Fruit fly (Drosophila melanogaster) whole organism, embryonic: Measurements from ENCODE around the gene Tre1.
A peak's percentile ranks its signal among the peaks of the same experiment; 100 is the strongest.

Experiments
- Atf6 ChIP-seq: fragments of 200-800 bp; sonication (Bioruptor generic); IDR thresholded peaks from 2 replicates; pipeline ENCODE4 v1.3.6; 2022; ENCODE audit warnings: missing biosample characterization, missing genetic modification characterization
- Bteb2 ChIP-seq: fragments of 200-800 bp; sonication (Bioruptor generic); optimal IDR thresholded peaks from 2 replicates; lab custom pipeline; 2016; ENCODE audit warnings: missing biosample characterization, missing genetic modification characterization
- CG10267 ChIP-seq: fragments of 200-800 bp; sonication (Bioruptor generic); optimal IDR thresholded peaks from 2 replicates; lab custom pipeline; 2018; ENCODE audit warnings: missing biosample characterization, mild to moderate bottlenecking, missing genetic modification characterization, moderate library complexity
- CG10565 ChIP-seq: fragments of 200-800 bp; sonication (Bioruptor generic); optimal IDR thresholded peaks from 3 replicates; lab custom pipeline; 2016; ENCODE audit warnings: missing biosample characterization, mild to moderate bottlenecking, missing genetic modification characterization
- CG10654 ChIP-seq: fragments of 200-800 bp; sonication (Bioruptor generic); optimal IDR thresholded peaks from 2 replicates; lab custom pipeline; 2016; ENCODE audit warnings: missing biosample characterization, missing genetic modification characterization
- CG11398 ChIP-seq: fragments of 200-800 bp; sonication (Bioruptor generic); optimal IDR thresholded peaks from 2 replicates; lab custom pipeline; 2016; ENCODE audit warnings: missing biosample characterization, missing genetic modification characterization
- CG11560 ChIP-seq: fragments of 200-800 bp; sonication (Bioruptor generic); IDR thresholded peaks from 3 replicates; pipeline ENCODE4 v1.3.6; 2022; ENCODE audit warnings: missing biosample characterization, missing genetic modification characterization
- CG12236 ChIP-seq: fragments of 200-800 bp; sonication (Bioruptor generic); optimal IDR thresholded peaks from 2 replicates; lab custom pipeline; 2016; ENCODE audit warnings: missing biosample characterization, missing genetic modification characterization
- CG12391 ChIP-seq: fragments of 200-800 bp; sonication (Bioruptor generic); optimal IDR thresholded peaks from 3 replicates; lab custom pipeline; 2018; ENCODE audit warnings: missing biosample characterization, mild to moderate bottlenecking, missing genetic modification characterization, moderate library complexity
- CG13296 ChIP-seq: fragments of 200-800 bp; sonication (Bioruptor generic); optimal IDR thresholded peaks from 3 replicates; lab custom pipeline; 2018; ENCODE audit warnings: missing biosample characterization, mild to moderate bottlenecking, missing genetic modification characterization
- CG13775 ChIP-seq: fragments of 200-800 bp; sonication (Bioruptor generic); optimal IDR thresholded peaks from 3 replicates; lab custom pipeline; 2017; ENCODE audit warnings: missing biosample characterization, mild to moderate bottlenecking, missing genetic modification characterization
- CG14014 ChIP-seq: fragments of 200-800 bp; sonication (Bioruptor generic); IDR thresholded peaks from 2 replicates; pipeline ENCODE4 v1.3.6; 2022; ENCODE audit warnings: missing biosample characterization, missing genetic modification characterization
- CG14050 ChIP-seq: fragments of 200-800 bp; sonication (Bioruptor generic); IDR thresholded peaks from 3 replicates; pipeline ENCODE4 v1.3.6; 2022; ENCODE audit warnings: missing biosample characterization, missing genetic modification characterization
- CG15479 ChIP-seq: fragments of 200-800 bp; sonication (Bioruptor generic); optimal IDR thresholded peaks from 3 replicates; lab custom pipeline; 2019; ENCODE audit warnings: missing biosample characterization, mild to moderate bottlenecking, missing genetic modification characterization, moderate library complexity
- CG17359 ChIP-seq: fragments of 200-800 bp; sonication (Bioruptor generic); optimal IDR thresholded peaks from 3 replicates; lab custom pipeline; 2018; ENCODE audit warnings: missing biosample characterization, mild to moderate bottlenecking, missing genetic modification characterization, moderate library complexity
- CG18476 ChIP-seq: fragments of 200-800 bp; sonication (Bioruptor generic); optimal IDR thresholded peaks from 2 replicates; lab custom pipeline; 2016; ENCODE audit warnings: missing biosample characterization, mild to moderate bottlenecking, missing genetic modification characterization
- CG18599 ChIP-seq: fragments of 200-800 bp; sonication (Bioruptor generic); optimal IDR thresholded peaks from 3 replicates; lab custom pipeline; 2017; ENCODE audit warnings: missing biosample characterization, missing genetic modification characterization, mild to moderate bottlenecking, moderate library complexity, missing genetic modification reagents
- CG18619 ChIP-seq: fragments of 200-800 bp; sonication (Bioruptor generic); optimal IDR thresholded peaks from 3 replicates; lab custom pipeline; 2017; ENCODE audit warnings: missing biosample characterization, mild to moderate bottlenecking, missing genetic modification characterization
- CG2199 ChIP-seq: fragments of 200-800 bp; sonication (Bioruptor generic); IDR thresholded peaks from 3 replicates; pipeline ENCODE4 v1.3.6; 2022; ENCODE audit warnings: missing biosample characterization, missing genetic modification characterization
- CG2678 ChIP-seq: fragments of 200-800 bp; sonication (Bioruptor generic); optimal IDR thresholded peaks from 3 replicates; lab custom pipeline; 2019; ENCODE audit warnings: missing biosample characterization, mild to moderate bottlenecking, missing genetic modification characterization, moderate library complexity
- CG3065 ChIP-seq: fragments of 200-800 bp; sonication (Bioruptor generic); optimal IDR thresholded peaks from 2 replicates; lab custom pipeline; 2016; ENCODE audit warnings: missing biosample characterization, missing genetic modification characterization
- CG31388 ChIP-seq: fragments of 200-800 bp; sonication (Bioruptor generic); optimal IDR thresholded peaks from 2 replicates; lab custom pipeline; 2016; ENCODE audit warnings: missing biosample characterization, missing genetic modification characterization
- CG34376 ChIP-seq: fragments of 200-800 bp; sonication (Bioruptor generic); optimal IDR thresholded peaks from 2 replicates; lab custom pipeline; 2018; ENCODE audit warnings: missing biosample characterization, mild to moderate bottlenecking, missing genetic modification characterization
- CG5180 ChIP-seq: fragments of 200-800 bp; sonication (Bioruptor generic); optimal IDR thresholded peaks from 3 replicates; lab custom pipeline; 2017; ENCODE audit warnings: missing biosample characterization, missing genetic modification characterization, mild to moderate bottlenecking, moderate library complexity, missing genetic modification reagents
- CG5245 ChIP-seq: fragments of 200-800 bp; sonication (Bioruptor generic); optimal IDR thresholded peaks from 3 replicates; lab custom pipeline; 2016; ENCODE audit warnings: missing biosample characterization, missing genetic modification characterization
- CG5953 ChIP-seq: fragments of 200-800 bp; sonication (Bioruptor generic); IDR thresholded peaks from 2 replicates; pipeline ENCODE4 v1.3.6; 2022; ENCODE audit warnings: missing biosample characterization, missing genetic modification characterization
- CG8388 ChIP-seq: fragments of 200-800 bp; sonication (Bioruptor generic); optimal IDR thresholded peaks from 2 replicates; lab custom pipeline; 2019; ENCODE audit warnings: missing biosample characterization, mild to moderate bottlenecking, missing genetic modification characterization, moderate library complexity
- Dbx ChIP-seq: fragments of 200-800 bp; sonication (Bioruptor generic); IDR thresholded peaks from 3 replicates; pipeline ENCODE4 v1.3.6; 2022; ENCODE audit warnings: missing biosample characterization, missing genetic modification characterization
- Ets65A ChIP-seq: fragments of 200-800 bp; sonication (Bioruptor generic); peaks from one replicate; lab custom pipeline; 2016; ENCODE audit warnings: missing biosample characterization, missing genetic modification characterization
- Hmr ChIP-seq: fragments of 200-800 bp; sonication (Bioruptor generic); optimal IDR thresholded peaks from 3 replicates; lab custom pipeline; 2017; ENCODE audit warnings: mild to moderate bottlenecking, missing biosample characterization, missing genetic modification reagents, missing genetic modification characterization
- Mad ChIP-seq: fragments of 200-800 bp; sonication (Bioruptor generic); optimal IDR thresholded peaks from 2 replicates; lab custom pipeline; 2016; ENCODE audit warnings: missing biosample characterization, missing genetic modification characterization
- Mrtf ChIP-seq: fragments of 200-800 bp; sonication (Bioruptor generic); IDR thresholded peaks from 3 replicates; pipeline ENCODE4 v1.3.6; 2022; ENCODE audit warnings: missing biosample characterization, missing genetic modification characterization
- Ptx1 ChIP-seq: fragments of 200-800 bp; sonication (Bioruptor generic); IDR thresholded peaks from 2 replicates; pipeline ENCODE4 v1.3.6; 2022; ENCODE audit warnings: missing biosample characterization, missing genetic modification characterization
- Rx ChIP-seq: fragments of 200-800 bp; sonication (Bioruptor generic); IDR thresholded peaks from 2 replicates; pipeline ENCODE4 v1.3.6; 2022; ENCODE audit warnings: missing biosample characterization, missing genetic modification characterization
- Xrp1 ChIP-seq: fragments of 200-800 bp; sonication (Bioruptor generic); IDR thresholded peaks from 2 replicates; pipeline ENCODE4 v1.3.6; 2022; ENCODE audit warnings: missing biosample characterization, missing genetic modification characterization
- aop ChIP-seq: fragments of 200-800 bp; sonication (Bioruptor generic); IDR thresholded peaks from 2 replicates; pipeline ENCODE4 v1.3.6; 2022; ENCODE audit warnings: missing biosample characterization, missing genetic modification characterization
- bcd ChIP-seq: fragments of 200-800 bp; sonication (Bioruptor generic); optimal IDR thresholded peaks from 2 replicates; lab custom pipeline; 2017; ENCODE audit warnings: missing biosample characterization, mild to moderate bottlenecking, missing genetic modification characterization
- cwo ChIP-seq: fragments of 200-800 bp; sonication (Bioruptor generic); optimal IDR thresholded peaks from 3 replicates; lab custom pipeline; 2017; ENCODE audit warnings: missing biosample characterization, missing genetic modification characterization, mild to moderate bottlenecking, moderate library complexity, missing genetic modification reagents
- dpn ChIP-seq, 2 experiments: fragments of 200-800 bp; sonication (Bioruptor generic); optimal IDR thresholded peaks; 3 replicates each; lab custom pipeline; 2016; ENCODE audit warnings: missing biosample characterization in 2 of 2, missing genetic modification characterization in 2 of 2
- dysf ChIP-seq: fragments of 200-800 bp; sonication (Bioruptor generic); IDR thresholded peaks from 3 replicates; pipeline ENCODE4 v1.3.6; 2022; ENCODE audit warnings: missing biosample characterization, missing genetic modification characterization
- exex ChIP-seq: fragments of 200-800 bp; sonication (Bioruptor generic); optimal IDR thresholded peaks from 4 replicates; lab custom pipeline; 2018; ENCODE audit warnings: missing biosample characterization, mild to moderate bottlenecking, missing genetic modification characterization, moderate library complexity
- gcm2 ChIP-seq: fragments of 200-800 bp; sonication (Bioruptor generic); optimal IDR thresholded peaks from 2 replicates; lab custom pipeline; 2016; ENCODE audit warnings: missing biosample characterization, missing genetic modification characterization
- lilli ChIP-seq: fragments of 200-800 bp; sonication (Bioruptor generic); optimal IDR thresholded peaks from 3 replicates; lab custom pipeline; 2016; ENCODE audit warnings: missing biosample characterization, missing genetic modification characterization
- maf-S ChIP-seq: fragments of 200-800 bp; sonication (Bioruptor generic); optimal IDR thresholded peaks from 2 replicates; lab custom pipeline; 2016; ENCODE audit warnings: missing biosample characterization, missing genetic modification characterization
- mam ChIP-seq: fragments of 200-800 bp; sonication (Bioruptor generic); optimal IDR thresholded peaks from 3 replicates; lab custom pipeline; 2016; ENCODE audit warnings: missing biosample characterization, missing genetic modification characterization
- oc ChIP-seq: fragments of 200-800 bp; sonication (Bioruptor generic); optimal IDR thresholded peaks from 2 replicates; lab custom pipeline; 2018; ENCODE audit warnings: missing biosample characterization, mild to moderate bottlenecking, missing genetic modification characterization, moderate library complexity
- salm ChIP-seq: fragments of 200-800 bp; sonication (Bioruptor generic); optimal IDR thresholded peaks from 2 replicates; lab custom pipeline; 2018; ENCODE audit warnings: missing biosample characterization, mild to moderate bottlenecking, missing genetic modification characterization
- stc ChIP-seq: fragments of 200-800 bp; sonication (Bioruptor generic); IDR thresholded peaks from 2 replicates; pipeline ENCODE4 v1.3.6; 2022; ENCODE audit warnings: missing biosample characterization, missing genetic modification characterization
- tgo ChIP-seq: fragments of 200-800 bp; sonication (Bioruptor generic); IDR thresholded peaks from 3 replicates; pipeline ENCODE4 v1.3.6; 2022; ENCODE audit warnings: missing biosample characterization, missing genetic modification characterization
- trh ChIP-seq: fragments of 200-800 bp; sonication (Bioruptor generic); optimal IDR thresholded peaks from 2 replicates; lab custom pipeline; 2016; ENCODE audit warnings: missing biosample characterization, missing genetic modification characterization
- unpg ChIP-seq: fragments of 200-800 bp; sonication (Bioruptor generic); optimal IDR thresholded peaks from 3 replicates; lab custom pipeline; 2018; ENCODE audit warnings: missing biosample characterization, mild to moderate bottlenecking, missing genetic modification characterization, moderate library complexity

Tre1 gene

dm6 chrX:5698087-5698727 lies 18.4 kb upstream of the Tre1 start, which contains the start of gene AdamTS-B (continued):
- TF ChIP-seq Mad (GFP tag; lab: Kevin White, UChicago) (no peak), CG10654 (no peak), CG12236 (no peak), Hmr (GFP tag; lab: Kevin White, UChicago) (peak; percentile 28), CG17359 (tag; lab: Kevin White, UChicago) (peak; percentile 29), oc (tag; lab: Kevin White, UChicago) (no peak), CG8388 (peak; percentile 20), dysf (GFP tag; lab: Robert Waterston, UW) (peak; percentile 68), cwo (GFP tag; lab: Kevin White, UChicago) (no peak), CG18599 (GFP tag; lab: Kevin White, UChicago) (peak; percentile 22), lilli (GFP tag; lab: Kevin White, UChicago) (peak; percentile 50), Ets65A (GFP tag; lab: Kevin White, UChicago) (peak; percentile 58), bcd (GFP tag; lab: Kevin White, UChicago) (peak; percentile 44), dpn (GFP tag; optimal IDR thresholded peaks at IDR 0.05; lab: Kevin White, UChicago) (peak; percentile 9 to 23), CG3065 (GFP tag; lab: Kevin White, UChicago) (no peak), CG2199 (GFP tag; lab: Robert Waterston, UW) (no peak), Rx (no peak), CG14050 (GFP tag; lab: Robert Waterston, UW) (0 out of 3 replicates have a peak, but pooled peaks have one; percentile 15), Atf6 (GFP tag; lab: Robert Waterston, UW) (peak; percentile 56; the same call in 1 of the 2 replicates), CG11560 (tag; lab: Robert Waterston, UW) (no peak), Ptx1 (GFP tag; lab: Robert Waterston, UW) (peak; percentile 56), exex (tag; lab: Kevin White, UChicago) (no peak), CG2678 (tag; lab: Kevin White, UChicago) (peak; percentile 69), CG18619 (GFP tag; lab: Kevin White, UChicago) (peak; percentile 14), gcm2 (no peak), CG18476 (GFP tag; lab: Kevin White, UChicago) (no peak), Mrtf (GFP tag; lab: Robert Waterston, UW) (peak; percentile 36; the same call in 1 of the 3 replicates), trh (no peak), salm (no peak), stc (GFP tag; lab: Robert Waterston, UW) (no peak), CG5245 (GFP tag; lab: Kevin White, UChicago) (no peak), Dbx (GFP tag; lab: Robert Waterston, UW) (no peak), CG10267 (tag; lab: Kevin White, UChicago) (peak; percentile 41), CG13296 (GFP tag; lab: Kevin White, UChicago) (peak; percentile 55), CG31388 (GFP tag; lab: Kevin White, UChicago) (no peak), CG14014 (GFP tag; lab: Robert Waterston, UW) (0 out of 2 replicates have a peak, but pooled peaks have one; percentile 20), CG10565 (GFP tag; lab: Kevin White, UChicago) (no peak), CG5953 (GFP tag; lab: Robert Waterston, UW) (no peak), aop (GFP tag; lab: Robert Waterston, UW) (no peak), tgo (GFP tag; lab: Robert Waterston, UW) (peak; percentile 65; the same call in 2 of the 3 replicates), maf-S (GFP tag; lab: Kevin White, UChicago) (no peak), unpg (GFP tag; lab: Kevin White, UChicago) (peak; percentile 47), mam (no peak), CG12391 (peak; percentile 66), CG15479 (GFP tag; lab: Kevin White, UChicago) (peak; percentile 22), CG5180 (peak; percentile 98), CG11398 (GFP tag; lab: Kevin White, UChicago) (no peak), Bteb2 (GFP tag; lab: Kevin White, UChicago) (no peak), Xrp1 (GFP tag; lab: Robert Waterston, UW) (peak; percentile 76), CG34376 (GFP tag; lab: Kevin White, UChicago) (no peak), CG13775 (peak; percentile 7)
